Fruit fly (Drosophila melanogaster) whole organism, pupa: ENCODE measurements around the gene Mkp.

Experiments
- CG10348 ChIP-seq: fragments of 200-800 bp; sonication (Bioruptor generic); IDR thresholded peaks from 2 replicates; pipeline ENCODE4 v1.3.6; 2022; ENCODE audit warnings: missing biosample characterization, missing genetic modification characterization
- CG12605 ChIP-seq: fragments of 200-800 bp; sonication (Bioruptor generic); IDR thresholded peaks from 2 replicates; pipeline ENCODE4 v1.3.6; 2022; ENCODE audit warnings: missing biosample characterization, missing genetic modification characterization
- CG13204 ChIP-seq: fragments of 200-800 bp; sonication (Bioruptor generic); optimal IDR thresholded peaks from 2 replicates; lab custom pipeline; 2018; ENCODE audit warnings: missing biosample characterization, mild to moderate bottlenecking, missing genetic modification characterization, moderate library complexity
- CG14655 ChIP-seq: fragments of 200-800 bp; sonication (Bioruptor generic); optimal IDR thresholded peaks from 3 replicates; lab custom pipeline; 2017; ENCODE audit warnings: mild to moderate bottlenecking, missing biosample characterization, missing genetic modification reagents, missing genetic modification characterization
- CG15710 ChIP-seq: fragments of 200-800 bp; sonication (Bioruptor generic); optimal IDR thresholded peaks from 2 replicates; lab custom pipeline; 2018; ENCODE audit warnings: missing biosample characterization, mild to moderate bottlenecking, missing genetic modification characterization, moderate library complexity
- CG17806 ChIP-seq: fragments of 200-800 bp; sonication (Bioruptor generic); optimal IDR thresholded peaks from 2 replicates; lab custom pipeline; 2018; ENCODE audit warnings: missing biosample characterization, mild to moderate bottlenecking, missing genetic modification characterization, moderate library complexity
- CG32121 ChIP-seq: fragments of 200-800 bp; sonication (Bioruptor generic); IDR thresholded peaks from 2 replicates; pipeline ENCODE4 v1.3.6; 2022; ENCODE audit warnings: missing biosample characterization, missing genetic modification characterization
- CG34367 ChIP-seq: fragments of 200-800 bp; sonication (Bioruptor generic); optimal IDR thresholded peaks from 2 replicates; lab custom pipeline; 2018; ENCODE audit warnings: missing biosample characterization, mild to moderate bottlenecking, missing genetic modification characterization
- CG4496 ChIP-seq: fragments of 200-800 bp; sonication (Bioruptor generic); IDR thresholded peaks from 3 replicates; pipeline ENCODE4 v1.3.6; 2022; ENCODE audit warnings: missing biosample characterization, missing genetic modification characterization
- CG8159 ChIP-seq: fragments of 200-800 bp; sonication (Bioruptor generic); optimal IDR thresholded peaks from 3 replicates; lab custom pipeline; 2018; ENCODE audit warnings: missing biosample characterization, mild to moderate bottlenecking, missing genetic modification characterization, moderate library complexity
- CG8301 ChIP-seq: fragments of 200-800 bp; sonication (Bioruptor generic); optimal IDR thresholded peaks from 2 replicates; lab custom pipeline; 2018; ENCODE audit warnings: missing biosample characterization, mild to moderate bottlenecking, missing genetic modification characterization
- CG9948 ChIP-seq: fragments of 200-800 bp; sonication (Bioruptor generic); optimal IDR thresholded peaks from 2 replicates; lab custom pipeline; 2018; ENCODE audit warnings: missing biosample characterization, mild to moderate bottlenecking, missing genetic modification characterization, moderate library complexity
- D1 ChIP-seq: fragments of 200-800 bp; sonication (Bioruptor generic); optimal IDR thresholded peaks from 2 replicates; lab custom pipeline; 2018; ENCODE audit warnings: missing biosample characterization, mild to moderate bottlenecking, missing genetic modification characterization, moderate library complexity
- EcR ChIP-seq: fragments of 200-800 bp; sonication (Bioruptor generic); optimal IDR thresholded peaks from 3 replicates; lab custom pipeline; 2019; ENCODE audit warnings: missing biosample characterization, missing genetic modification characterization, mild to moderate bottlenecking, moderate library complexity, missing genetic modification reagents
- Ets98B ChIP-seq: fragments of 200-800 bp; sonication (Bioruptor generic); IDR thresholded peaks from 2 replicates; pipeline ENCODE4 v1.3.6; 2022; ENCODE audit warnings: missing biosample characterization, missing genetic modification characterization
- Pif1A ChIP-seq: fragments of 200-800 bp; sonication (Bioruptor generic); optimal IDR thresholded peaks from 3 replicates; lab custom pipeline; 2016; ENCODE audit warnings: missing biosample characterization, missing genetic modification characterization
- Pif1B ChIP-seq: fragments of 200-800 bp; sonication (Bioruptor generic); optimal IDR thresholded peaks from 3 replicates; lab custom pipeline; 2016; ENCODE audit warnings: missing biosample characterization, missing genetic modification characterization
- Snoo ChIP-seq: fragments of 200-800 bp; sonication (Bioruptor generic); optimal IDR thresholded peaks from 3 replicates; lab custom pipeline; 2017; ENCODE audit warnings: missing biosample characterization, mild to moderate bottlenecking, missing genetic modification characterization, inconsistent platforms
- fd96Ca ChIP-seq: fragments of 200-800 bp; sonication (Bioruptor generic); IDR thresholded peaks from 3 replicates; pipeline ENCODE4 v1.3.6; 2022; ENCODE audit warnings: missing biosample characterization, missing genetic modification characterization
- gl ChIP-seq: fragments of 200-800 bp; sonication (Bioruptor generic); optimal IDR thresholded peaks from 2 replicates; lab custom pipeline; 2018; ENCODE audit warnings: missing biosample characterization, mild to moderate bottlenecking, missing genetic modification characterization
- rn ChIP-seq: fragments of 200-800 bp; sonication (Bioruptor generic); IDR thresholded peaks from 2 replicates; pipeline ENCODE4 v1.3.6; 2022; ENCODE audit warnings: missing biosample characterization, missing genetic modification characterization

Gene Mkp

DNA sequence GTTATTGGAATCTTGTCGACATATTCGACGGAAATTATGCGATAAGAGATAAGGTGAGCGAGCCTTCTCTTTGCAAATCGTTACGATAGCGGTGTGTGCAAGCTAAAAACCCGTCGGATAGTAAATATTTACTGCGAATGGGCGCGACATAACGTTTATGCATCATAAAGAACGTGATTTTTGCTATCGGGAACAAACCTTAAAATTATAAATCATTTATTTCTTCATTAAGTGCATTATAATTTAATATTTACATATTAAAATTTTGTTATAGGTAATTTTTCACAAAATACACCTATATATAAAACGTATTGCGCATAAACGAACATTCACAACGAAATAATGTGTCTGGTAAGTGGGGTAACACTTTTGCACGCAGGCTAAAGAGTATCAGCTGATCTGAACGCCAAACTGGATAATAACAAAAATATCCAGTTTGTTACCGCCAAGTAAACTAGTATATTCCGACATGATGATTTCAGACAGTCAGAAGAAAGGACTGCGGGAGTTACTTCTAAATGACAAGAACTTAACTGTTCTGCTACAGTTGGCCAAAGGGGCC is 21.5 kb upstream of the Mkp start, which contains the start of the genes Gk1 and CG13876:
Gk1 (minus strand) TSS at position 122 of the 562 bp plus-strand sequence.
CG13876 (plus strand) TSS at position 412 of the 562 bp plus-strand sequence.
- TF ChIP-seq fd96Ca (GFP tag; lab: Robert Waterston, UW), result peak; percentile 90
- peak; percentile 98 for TF ChIP-seq CG15710
- TF ChIP-seq CG8301 (tag; lab: Kevin White, UChicago), result peak; percentile 96
- TF ChIP-seq CG8159 (tag; lab: Kevin White, UChicago), result peak; percentile 98
- peak; percentile 94 for TF ChIP-seq CG9948 (tag; lab: Kevin White, UChicago)
- TF ChIP-seq CG4496 (GFP tag; lab: Robert Waterston, UW), result peak; percentile 96
- no peak for TF ChIP-seq CG14655
- TF ChIP-seq Pif1A (GFP tag; lab: Kevin White, UChicago), result no peak
- no peak for TF ChIP-seq D1 (tag; lab: Kevin White, UChicago)
- TF ChIP-seq CG12605, result peak; percentile 97
- TF ChIP-seq gl (tag; lab: Kevin White, UChicago), result peak; percentile 92
- no peak for TF ChIP-seq CG13204 (GFP tag; lab: Kevin White, UChicago)
- peak; percentile 97 for TF ChIP-seq CG32121 (GFP tag; lab: Robert Waterston, UW)
- TF ChIP-seq CG10348 (GFP tag; lab: Robert Waterston, UW), result peak; percentile 64; the same call in 1 of the 2 replicates
- peak; percentile 96 for TF ChIP-seq CG17806 (tag; lab: Kevin White, UChicago)
- TF ChIP-seq Ets98B, result peak; percentile 97
- TF ChIP-seq CG34367 (tag; lab: Kevin White, UChicago), result peak; percentile 96
- peak; percentile 59 for TF ChIP-seq EcR
- TF ChIP-seq Snoo (tag; lab: Kevin White, UChicago), result peak; percentile 94
- TF ChIP-seq Pif1B (GFP tag; lab: Kevin White, UChicago), result no peak
- peak; percentile 88 for TF ChIP-seq rn (GFP tag; lab: Robert Waterston, UW)

DNA sequence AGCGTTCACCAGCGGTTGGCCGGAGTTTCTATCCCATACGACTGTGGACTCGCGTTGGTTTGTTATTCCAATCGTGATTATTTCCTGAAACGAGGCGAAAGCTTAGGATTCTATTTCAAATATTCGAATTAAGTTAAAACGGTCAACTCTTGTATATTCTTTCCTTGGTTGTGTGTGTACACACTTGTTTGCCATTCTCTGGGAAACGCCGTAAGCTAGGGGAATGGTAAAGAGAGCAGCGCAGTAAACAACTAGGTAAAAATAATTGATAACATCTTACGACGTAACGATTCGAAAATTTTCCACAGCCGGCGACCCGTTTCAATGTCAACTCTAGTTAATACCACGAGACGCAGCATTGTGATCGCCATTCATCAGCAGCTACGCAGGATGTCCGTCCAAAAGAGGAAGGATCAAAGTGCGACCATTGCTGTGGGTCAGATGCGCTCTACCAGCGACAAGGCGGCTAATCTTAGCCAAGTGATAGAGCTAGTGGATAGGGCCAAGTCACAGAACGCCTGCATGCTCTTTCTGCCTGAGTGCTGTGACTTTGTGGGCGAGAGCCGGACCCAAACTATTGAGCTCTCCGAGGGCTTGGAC is 19.3 kb upstream of the Mkp start, which contains the start of gene NitFhit:
NitFhit (plus strand) TSS at position 195 of the 600 bp plus-strand sequence.
- peak; percentile 29 for TF ChIP-seq gl (tag; lab: Kevin White, UChicago)
- TF ChIP-seq fd96Ca (GFP tag; lab: Robert Waterston, UW), result no peak

DNA sequence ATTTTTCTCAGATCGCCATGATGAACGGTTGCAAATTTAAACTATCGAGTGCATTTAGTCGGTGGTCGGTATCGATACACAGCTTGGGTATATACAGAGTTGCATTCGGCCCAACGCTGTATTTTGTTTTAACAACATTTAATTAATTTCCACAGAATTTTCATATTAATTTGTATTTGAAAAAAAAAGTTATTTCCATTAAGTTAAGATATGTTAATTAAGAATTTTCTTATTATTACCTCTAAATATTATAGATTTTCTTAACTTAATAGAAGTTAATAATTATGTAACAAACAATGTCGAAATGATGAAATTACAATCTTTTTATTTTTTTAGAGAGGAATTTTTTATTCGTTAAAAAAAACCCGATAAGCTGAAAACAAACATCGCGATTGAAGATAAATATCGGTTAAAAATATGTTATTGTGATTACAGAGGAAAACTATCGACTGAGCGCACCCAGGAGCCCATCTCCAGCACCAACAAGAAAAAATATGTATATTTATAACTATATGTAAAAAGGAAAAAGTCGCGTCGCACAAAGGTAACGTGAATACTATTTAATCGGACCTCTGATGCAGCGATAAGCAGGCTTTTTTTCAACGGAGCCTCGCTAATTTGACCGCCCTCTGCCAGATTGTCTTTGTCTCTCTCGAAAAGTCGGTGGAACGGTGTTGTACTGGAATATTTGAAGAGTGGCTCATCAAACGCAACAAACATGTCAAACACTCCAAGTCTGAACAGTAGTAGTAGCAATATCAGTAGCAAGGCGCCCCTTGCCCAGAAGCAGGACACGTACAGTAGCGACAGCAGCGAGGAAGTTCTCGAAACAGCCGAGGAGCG is 15.6 kb upstream of the Mkp start, which contains the start of the genes rno and mri:
rno (minus strand) TSS at position 9 of the 843 bp plus-strand sequence.
mri (plus strand) TSS at position 421 of the 843 bp plus-strand sequence.
- TF ChIP-seq CG9948 (tag; lab: Kevin White, UChicago), result peak; percentile 53
- no peak for TF ChIP-seq CG10348 (GFP tag; lab: Robert Waterston, UW)
- TF ChIP-seq rn (GFP tag; lab: Robert Waterston, UW), result peak; percentile 58
- TF ChIP-seq CG17806 (tag; lab: Kevin White, UChicago), result peak; percentile 44
- no peak for TF ChIP-seq gl (tag; lab: Kevin White, UChicago)
- TF ChIP-seq Ets98B, result peak; percentile 36; the same call in 1 of the 2 replicates
- TF ChIP-seq CG4496 (GFP tag; lab: Robert Waterston, UW), result peak; percentile 64; the same call in 1 of the 3 replicates
- no peak for TF ChIP-seq D1 (tag; lab: Kevin White, UChicago)
- TF ChIP-seq Pif1B (GFP tag; lab: Kevin White, UChicago), result no peak
- TF ChIP-seq CG13204 (GFP tag; lab: Kevin White, UChicago), result no peak
- peak; percentile 22 for TF ChIP-seq Snoo (tag; lab: Kevin White, UChicago)
- peak; percentile 41 for TF ChIP-seq CG34367 (tag; lab: Kevin White, UChicago)
- TF ChIP-seq CG8159 (tag; lab: Kevin White, UChicago), result peak; percentile 66
- peak; percentile 61 for TF ChIP-seq CG15710

DNA sequence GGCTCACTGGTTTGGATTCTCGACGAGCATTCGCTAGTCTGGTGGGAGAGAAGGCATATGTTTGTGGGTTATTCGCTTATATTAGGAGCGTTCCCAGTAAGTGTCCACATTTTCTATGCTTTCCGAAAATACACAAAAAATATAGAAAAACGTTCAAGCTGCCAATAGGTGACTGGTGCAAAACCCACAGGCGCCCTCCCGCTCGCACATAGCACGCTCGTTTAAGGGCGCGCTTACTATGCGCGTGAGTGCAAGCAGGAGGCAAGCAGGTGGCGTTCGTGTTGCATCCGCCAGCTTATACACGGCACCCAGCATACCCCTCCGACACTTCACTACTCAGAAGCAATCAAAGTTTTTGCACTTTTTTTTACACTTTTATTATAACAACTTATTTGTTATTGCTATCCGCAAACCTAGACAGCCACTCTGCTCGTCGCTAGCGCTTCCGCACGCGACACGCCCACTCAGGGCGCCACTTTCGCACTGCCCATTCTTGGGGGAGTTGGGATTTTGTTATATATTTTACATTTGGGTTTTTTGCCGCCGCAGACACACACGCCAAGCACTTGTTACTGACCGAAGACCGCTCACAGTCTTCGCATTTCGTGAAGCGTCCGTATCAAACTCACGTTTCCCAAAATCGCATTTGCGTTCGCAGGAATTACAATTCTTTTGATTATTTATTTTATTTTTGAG is 14.9 kb upstream of the Mkp start:
- TF ChIP-seq CG17806 (tag; lab: Kevin White, UChicago) (no peak), fd96Ca (GFP tag; lab: Robert Waterston, UW) (peak; percentile 55; the same call in 2 of the 3 replicates), Ets98B (peak; percentile 52), Snoo (tag; lab: Kevin White, UChicago) (no peak), CG15710 (peak; percentile 43), CG4496 (GFP tag; lab: Robert Waterston, UW) (peak; percentile 61), Pif1A (GFP tag; lab: Kevin White, UChicago) (no peak), CG9948 (tag; lab: Kevin White, UChicago) (no peak), D1 (tag; lab: Kevin White, UChicago) (no peak), CG34367 (tag; lab: Kevin White, UChicago) (no peak), CG14655 (no peak), rn (GFP tag; lab: Robert Waterston, UW) (peak; percentile 69), CG8159 (tag; lab: Kevin White, UChicago) (no peak), CG10348 (GFP tag; lab: Robert Waterston, UW) (no peak), CG12605 (no peak), Pif1B (GFP tag; lab: Kevin White, UChicago) (no peak), gl (tag; lab: Kevin White, UChicago) (no peak), EcR (no peak), CG32121 (GFP tag; lab: Robert Waterston, UW) (peak; percentile 34; the same call in 1 of the 2 replicates), CG8301 (tag; lab: Kevin White, UChicago) (no peak), CG13204 (GFP tag; lab: Kevin White, UChicago) (no peak)
- TF ChIP-seq, all 21 proteins: peak for 6
